Worm (Caenorhabditis elegans) whole organism, L3 larva: Measurements from ENCODE around the gene C35A5.4.

Experiments used
- ceh-82 ChIP-seq: fragments of 150-350 bp; optimal IDR thresholded peaks from 2 replicates; lab custom pipeline; 2014; ENCODE audit warnings: missing biosample characterization, missing genetic modification characterization
- snpc-4 ChIP-seq: fragments of 150-350 bp; optimal IDR thresholded peaks from 2 replicates; lab custom pipeline; 2014; ENCODE audit warnings: missing biosample characterization, missing genetic modification characterization
- unc-62 ChIP-seq: fragments of 150-350 bp; sonication (generic microtip); optimal IDR thresholded peaks from 4 replicates; lab custom pipeline; 2014; ENCODE audit warnings: missing biosample characterization, missing genetic modification reagents, missing genetic modification characterization

ce11 chrV:10528500-10528899 is 31.7 kb downstream of the C35A5.4 start, which contains the start of gene F25D1.3:
- TF ChIP-seq unc-62 (GFP tag; lab: Kevin White, UChicago) = no peak
- TF ChIP-seq ceh-82 (tag; lab: Kevin White, UChicago) = no peak
- no peak for TF ChIP-seq snpc-4 (tag; lab: Kevin White, UChicago)
